Worm (Caenorhabditis elegans) whole organism, L1 larva: ENCODE data around the gene F22F7.3.

Experiments used
- alr-1 ChIP-seq: fragments of 200-800 bp; sonication (Bioruptor generic); optimal IDR thresholded peaks from 2 replicates; lab custom pipeline; 2018; ENCODE audit warnings: borderline replicate concordance, mild to moderate bottlenecking, missing genetic modification characterization, missing compliant biosample characterization
- ets-5 ChIP-seq: fragments of 200-800 bp; sonication (Bioruptor generic); IDR thresholded peaks from 2 replicates; pipeline ENCODE4 v1.3.6; 2022; ENCODE audit warnings: missing genetic modification characterization, missing compliant biosample characterization

ce11 chrV:2066780-2067179, 43.7 kb upstream of the F22F7.3 start, which contains the start of gene nhr-86:
- TF ChIP-seq ets-5 (GFP tag; lab: Robert Waterston, UW) (no peak), alr-1 (tag; lab: Kevin White, UChicago) (no peak)
